In the genomic region with DNA sequence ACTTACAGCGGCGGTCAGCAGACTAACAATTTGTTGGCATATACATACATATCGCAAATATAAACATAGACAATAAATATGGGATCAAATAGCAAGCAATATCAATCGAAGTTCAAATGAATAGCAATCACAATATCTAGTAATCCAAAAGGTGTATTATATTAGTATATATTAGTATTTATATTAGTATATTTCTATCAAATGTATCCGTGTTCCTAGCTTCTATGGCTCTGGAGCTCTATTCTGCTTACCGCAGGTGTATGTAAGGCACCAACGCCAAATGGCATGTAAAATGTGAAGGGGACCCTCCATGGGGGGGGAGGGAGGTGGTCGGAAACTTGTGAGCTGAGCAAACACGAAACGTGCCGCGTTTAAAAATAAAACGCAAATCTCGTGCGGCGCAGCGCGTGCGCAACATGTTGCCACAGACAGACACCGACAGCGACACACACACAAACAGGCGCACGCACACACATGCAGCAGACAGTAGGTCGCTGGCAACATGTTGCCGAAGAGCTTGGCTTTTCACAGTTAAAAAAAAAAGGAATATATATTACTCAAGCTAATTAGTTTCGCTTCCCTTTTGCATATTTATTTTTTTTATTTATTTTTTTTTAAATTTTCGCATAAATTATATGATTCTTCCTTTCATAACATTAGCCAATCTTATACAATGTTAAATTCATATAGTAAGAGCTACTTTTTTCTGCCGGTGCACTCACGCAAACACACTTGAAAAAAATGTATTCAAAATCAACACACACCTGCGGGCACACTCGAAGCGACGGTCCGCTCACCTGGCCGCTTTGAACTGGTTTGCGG, we compare ENCODE assay signal across 1 fruit fly cellular context.
A peak's percentile ranks its signal among the peaks of the same experiment; 100 is the strongest.
TF ChIP-seq lines count a peak whose summit lies in the region.

No protein-coding gene starts in this region.

TF ChIP-seq in whole organism, embryonic, 481 proteins besides CTCF, POLR2A, EP300 and RAD21 (continued from another document and continues in another):
- TF ChIP-seq CG6272 (GFP tag; IDR thresholded peaks at IDR 0.05; lab: Robert Waterston, UW) (peak; percentile 63; the same call in 1 of the 2 replicates), az2 (GFP tag; optimal IDR thresholded peaks at IDR 0.05; lab: Kevin White, UChicago) (peak; percentile 36), fd3F (GFP tag; optimal IDR thresholded peaks at IDR 0.05; lab: Kevin White, UChicago) (peak; percentile 45), CG4360 (GFP tag; IDR thresholded peaks at IDR 0.05; lab: Robert Waterston, UW) (no peak), CG15269 (tag; optimal IDR thresholded peaks at IDR 0.05; lab: Kevin White, UChicago) (peak; percentile 68), CG7786 (GFP tag; optimal IDR thresholded peaks at IDR 0.05; lab: Kevin White, UChicago) (peak; percentile 13), trh (GFP tag; optimal IDR thresholded peaks at IDR 0.05; lab: Kevin White, UChicago) (no peak), Xbp1 (GFP tag; optimal IDR thresholded peaks at IDR 0.05; lab: Kevin White, UChicago) (peak; percentile 45), Tbp (GFP tag; optimal IDR thresholded peaks at IDR 0.05; lab: Kevin White, UChicago) (no peak), CG8281 (tag; optimal IDR thresholded peaks at IDR 0.05; lab: Kevin White, UChicago) (peak; percentile 24), CG34422 (GFP tag; IDR thresholded peaks at IDR 0.05; lab: Robert Waterston, UW) (peak; percentile 41; the same call in 1 of the 3 replicates), Hand (GFP tag; optimal IDR thresholded peaks at IDR 0.05; lab: Kevin White, UChicago) (no peak), Side (GFP tag; optimal IDR thresholded peaks at IDR 0.05; lab: Kevin White, UChicago) (no peak), aop (GFP tag; IDR thresholded peaks at IDR 0.05; lab: Robert Waterston, UW) (no peak), CG12391 (tag; optimal IDR thresholded peaks at IDR 0.05; lab: Kevin White, UChicago) (peak; percentile 63), Hr3 (GFP tag; optimal IDR thresholded peaks at IDR 0.05; lab: Kevin White, UChicago) (peak; percentile 65), Mrtf (GFP tag; IDR thresholded peaks at IDR 0.05; lab: Robert Waterston, UW) (peak; percentile 59; the same call in 1 of the 3 replicates), Myb (GFP tag; optimal IDR thresholded peaks at IDR 0.05; lab: Kevin White, UChicago) (no peak), pb (GFP tag; optimal IDR thresholded peaks at IDR 0.05; lab: Kevin White, UChicago) (no peak), so (GFP tag; IDR thresholded peaks at IDR 0.05; lab: Robert Waterston, UW) (peak; percentile 44; the same call in 2 of the 3 replicates), CG14860 (GFP tag; IDR thresholded peaks at IDR 0.05; lab: Robert Waterston, UW; ENCODE audit: partially characterized antibody) (no peak), onecut (GFP tag; IDR thresholded peaks at IDR 0.05; lab: Robert Waterston, UW) (peak; percentile 35), Lhr (GFP tag; optimal IDR thresholded peaks at IDR 0.05; lab: Kevin White, UChicago) (no peak), nerfin-2 (GFP tag; IDR thresholded peaks at IDR 0.05; lab: Robert Waterston, UW; ENCODE audit: partially characterized antibody) (no peak), E2f1 (GFP tag; IDR thresholded peaks at IDR 0.05; lab: Robert Waterston, UW) (peak; percentile 62), CG6854 (GFP tag; optimal IDR thresholded peaks at IDR 0.05; lab: Kevin White, UChicago) (no peak), disco-r (GFP tag; optimal IDR thresholded peaks at IDR 0.05; lab: Kevin White, UChicago) (no peak), Meics (GFP tag; optimal IDR thresholded peaks at IDR 0.05; lab: Kevin White, UChicago) (peak; percentile 67), kay (GFP tag; optimal IDR thresholded peaks at IDR 0.05; lab: Kevin White, UChicago) (peak; percentile 20), CG15479 (GFP tag; optimal IDR thresholded peaks at IDR 0.05; lab: Kevin White, UChicago) (no peak), org-1 (GFP tag; optimal IDR thresholded peaks at IDR 0.05; lab: Kevin White, UChicago) (peak; percentile 19), CG10462 (GFP tag; optimal IDR thresholded peaks at IDR 0.05; lab: Kevin White, UChicago) (no peak), Ptx1 (GFP tag; IDR thresholded peaks at IDR 0.05; lab: Robert Waterston, UW) (peak; percentile 80), C15 (GFP tag; IDR thresholded peaks at IDR 0.05; lab: Robert Waterston, UW) (no peak), PHDP (tag; optimal IDR thresholded peaks at IDR 0.05; lab: Kevin White, UChicago) (peak; percentile 67), Dref (GFP tag; IDR thresholded peaks at IDR 0.05; lab: Robert Waterston, UW) (no peak), CG5180 (GFP tag; optimal IDR thresholded peaks at IDR 0.05; lab: Kevin White, UChicago) (peak; percentile 47), toy (GFP tag; IDR thresholded peaks at IDR 0.05; lab: Robert Waterston, UW) (no peak), CG8478 (optimal IDR thresholded peaks at IDR 0.05; lab: Kevin White, UChicago) (no peak), wek (GFP tag; optimal IDR thresholded peaks at IDR 0.05; lab: Kevin White, UChicago) (no peak), CG7987 (GFP tag; optimal IDR thresholded peaks at IDR 0.05; lab: Kevin White, UChicago) (no peak), vfl (GFP tag; optimal IDR thresholded peaks at IDR 0.05; lab: Kevin White, UChicago) (no peak), CoRest (tag; optimal IDR thresholded peaks at IDR 0.05; lab: Kevin White, UChicago) (peak; percentile 48), CG14667 (GFP tag; IDR thresholded peaks at IDR 0.05; lab: Robert Waterston, UW) (peak; percentile 55), Med (GFP tag; lab: Kevin White, UChicago) (peak; percentile 69), lmd (GFP tag; IDR thresholded peaks at IDR 0.05; lab: Robert Waterston, UW) (peak; percentile 73), CG31365 (tag; optimal IDR thresholded peaks at IDR 0.05; lab: Kevin White, UChicago) (no peak), hbn (GFP tag; IDR thresholded peaks at IDR 0.05; lab: Robert Waterston, UW; ENCODE audit: partially characterized antibody) (no peak), croc (GFP tag; conservative IDR thresholded peaks at IDR 0.05; lab: Robert Waterston, UW) (peak; percentile 53; the same call in 2 of the 3 replicates), CG8089 (GFP tag; optimal IDR thresholded peaks at IDR 0.05; lab: Kevin White, UChicago) (no peak), pzg (GFP tag; optimal IDR thresholded peaks at IDR 0.05; lab: Kevin White, UChicago) (no peak), slbo (GFP tag; IDR thresholded peaks at IDR 0.05; lab: Robert Waterston, UW) (peak; percentile 68), Fer2 (tag; optimal IDR thresholded peaks at IDR 0.05; lab: Kevin White, UChicago) (peak; percentile 27), bcd (GFP tag; optimal IDR thresholded peaks at IDR 0.05; lab: Kevin White, UChicago) (peak; percentile 67), sna (GFP tag; IDR thresholded peaks at IDR 0.05; lab: Robert Waterston, UW; ENCODE audit: partially characterized antibody) (no peak), sr (GFP tag; IDR thresholded peaks at IDR 0.05; lab: Robert Waterston, UW) (no peak), sc (optimal IDR thresholded peaks at IDR 0.05; lab: Kevin White, UChicago) (no peak), sc (GFP tag; optimal IDR thresholded peaks at IDR 0.05; lab: Kevin White, UChicago) (peak; percentile 17), CG7928 (GFP tag; optimal IDR thresholded peaks at IDR 0.05; lab: Kevin White, UChicago) (peak; percentile 11), CG4730 (GFP tag; IDR thresholded peaks at IDR 0.05; lab: Robert Waterston, UW) (peak; percentile 66), Sox100B (GFP tag; optimal IDR thresholded peaks at IDR 0.05; lab: Kevin White, UChicago) (peak; percentile 70), seq (GFP tag; IDR thresholded peaks at IDR 0.05; lab: Robert Waterston, UW) (peak; percentile 32; the same call in 1 of the 2 replicates), CG4617 (GFP tag; optimal IDR thresholded peaks at IDR 0.05; lab: Kevin White, UChicago; ENCODE audit: borderline replicate concordance) (no peak), CG3407 (GFP tag; optimal IDR thresholded peaks at IDR 0.05; lab: Kevin White, UChicago) (peak; percentile 37), CG14965 (GFP tag; optimal IDR thresholded peaks at IDR 0.05; lab: Kevin White, UChicago; ENCODE audit: borderline replicate concordance) (no peak), Taf1 (GFP tag; IDR thresholded peaks at IDR 0.05; lab: Robert Waterston, UW) (peak; percentile 9; the same call in 1 of the 2 replicates), ac (GFP tag; optimal IDR thresholded peaks at IDR 0.05; lab: Kevin White, UChicago) (no peak), inv (GFP tag; IDR thresholded peaks at IDR 0.05; lab: Robert Waterston, UW; ENCODE audit: partially characterized antibody) (no peak), CG17186 (GFP tag; optimal IDR thresholded peaks at IDR 0.05; lab: Kevin White, UChicago) (no peak), GATAe (GFP tag; conservative IDR thresholded peaks at IDR 0.05; lab: Robert Waterston, UW) (no peak), lola (GFP tag; optimal IDR thresholded peaks at IDR 0.05; lab: Kevin White, UChicago) (peak in 1 of 3 experiments; percentile 25), ham (GFP tag; IDR thresholded peaks at IDR 0.05; lab: Robert Waterston, UW) (no peak), CG6765 (GFP tag; optimal IDR thresholded peaks at IDR 0.05; lab: Kevin White, UChicago) (no peak), CG1792 (GFP tag; optimal IDR thresholded peaks at IDR 0.05; lab: Kevin White, UChicago) (no peak), run (tag; optimal IDR thresholded peaks at IDR 0.05; lab: Kevin White, UChicago) (peak; percentile 30), Sry-δ (GFP tag; optimal IDR thresholded peaks at IDR 0.05; lab: Kevin White, UChicago) (no peak), CG31441 (GFP tag; IDR thresholded peaks at IDR 0.05; lab: Robert Waterston, UW) (peak; percentile 79), CG6791 (GFP tag; IDR thresholded peaks at IDR 0.05; lab: Robert Waterston, UW; ENCODE audit: partially characterized antibody) (no peak), dimm (GFP tag; IDR thresholded peaks at IDR 0.05; lab: Robert Waterston, UW) (no peak), crc (GFP tag; optimal IDR thresholded peaks at IDR 0.05; lab: Kevin White, UChicago) (peak; percentile 2), zfh2 (GFP tag; optimal IDR thresholded peaks at IDR 0.05; lab: Kevin White, UChicago) (no peak), prd (optimal IDR thresholded peaks at IDR 0.05; lab: Kevin White, UChicago) (no peak), prd (GFP tag; IDR thresholded peaks at IDR 0.05; lab: Robert Waterston, UW) (peak; percentile 71), CG12104 (GFP tag; optimal IDR thresholded peaks at IDR 0.05; lab: Kevin White, UChicago) (peak; percentile 50), pros (GFP tag; optimal IDR thresholded peaks at IDR 0.05; lab: Kevin White, UChicago) (no peak), cwo (GFP tag; optimal IDR thresholded peaks at IDR 0.05; lab: Kevin White, UChicago) (peak; percentile 99), dan (GFP tag; IDR thresholded peaks at IDR 0.05; lab: Robert Waterston, UW) (no peak), z (GFP tag; IDR thresholded peaks at IDR 0.05; lab: Robert Waterston, UW) (no peak), CG13624 (GFP tag; optimal IDR thresholded peaks at IDR 0.05; lab: Kevin White, UChicago) (no peak), D19B (GFP tag; optimal IDR thresholded peaks at IDR 0.05; lab: Kevin White, UChicago) (peak; percentile 14), Rx (GFP tag; IDR thresholded peaks at IDR 0.05; lab: Robert Waterston, UW) (0 out of 2 replicates have a peak, but pooled peaks have one; percentile 30), CG1603 (tag; optimal IDR thresholded peaks at IDR 0.05; lab: Kevin White, UChicago) (peak; percentile 2), CG11504 (tag; optimal IDR thresholded peaks at IDR 0.05; lab: Kevin White, UChicago) (peak; percentile 100), Xrp1 (GFP tag; IDR thresholded peaks at IDR 0.05; lab: Robert Waterston, UW) (peak; percentile 76), CG30020 (tag; optimal IDR thresholded peaks at IDR 0.05; lab: Kevin White, UChicago) (no peak), HLH4C (GFP tag; IDR thresholded peaks at IDR 0.05; lab: Robert Waterston, UW; ENCODE audit: partially characterized antibody) (no peak), gcm (GFP tag; optimal IDR thresholded peaks at IDR 0.05; lab: Kevin White, UChicago) (peak; percentile 34), Stat92E (GFP tag; optimal IDR thresholded peaks at IDR 0.05; lab: Kevin White, UChicago) (no peak), grn (GFP tag; optimal IDR thresholded peaks at IDR 0.05; lab: Kevin White, UChicago) (no peak), CG18764 (GFP tag; optimal IDR thresholded peaks at IDR 0.05; lab: Kevin White, UChicago) (peak; percentile 46), fd96Cb (tag; optimal IDR thresholded peaks at IDR 0.05; lab: Kevin White, UChicago) (peak; percentile 68), Trl (optimal IDR thresholded peaks at IDR 0.05; lab: Kevin White, UChicago) (no peak), Trl (GFP tag; optimal IDR thresholded peaks at IDR 0.05; lab: Kevin White, UChicago) (peak; percentile 24), Bteb2 (GFP tag; optimal IDR thresholded peaks at IDR 0.05; lab: Kevin White, UChicago) (no peak), tgo (GFP tag; IDR thresholded peaks at IDR 0.05; lab: Robert Waterston, UW) (peak; percentile 74), sug (tag; optimal IDR thresholded peaks at IDR 0.05; lab: Kevin White, UChicago) (peak; percentile 37), CG7556 (GFP tag; optimal IDR thresholded peaks at IDR 0.05; lab: Kevin White, UChicago) (peak; percentile 72), ems (GFP tag; optimal IDR thresholded peaks at IDR 0.05; lab: Kevin White, UChicago) (no peak), Scr (GFP tag; IDR thresholded peaks at IDR 0.05; lab: Robert Waterston, UW; ENCODE audit: partially characterized antibody) (no peak), Dip2 (GFP tag; IDR thresholded peaks at IDR 0.05; lab: Robert Waterston, UW) (no peak), ase (GFP tag; IDR thresholded peaks at IDR 0.05; lab: Robert Waterston, UW) (peak; percentile 60; the same call in 1 of the 3 replicates), ap (GFP tag; IDR thresholded peaks at IDR 0.05; lab: Robert Waterston, UW) (peak; percentile 48), sima (GFP tag; optimal IDR thresholded peaks at IDR 0.05; lab: Kevin White, UChicago) (no peak), mirr (GFP tag; optimal IDR thresholded peaks at IDR 0.05; lab: Kevin White, UChicago) (no peak), CG10147 (GFP tag; optimal IDR thresholded peaks at IDR 0.05; lab: Kevin White, UChicago) (peak; percentile 50), tap (tag; optimal IDR thresholded peaks at IDR 0.05; lab: Kevin White, UChicago) (peak; percentile 37), CG14710 (tag; optimal IDR thresholded peaks at IDR 0.05; lab: Kevin White, UChicago) (peak; percentile 49), kni (GFP tag; optimal IDR thresholded peaks at IDR 0.05; lab: Kevin White, UChicago) (no peak), CG5953 (GFP tag; IDR thresholded peaks at IDR 0.05; lab: Robert Waterston, UW) (peak; percentile 63; the same call in 1 of the 2 replicates), YL-1 (GFP tag; optimal IDR thresholded peaks at IDR 0.05; lab: Kevin White, UChicago) (no peak), pita (GFP tag; optimal IDR thresholded peaks at IDR 0.05; lab: Kevin White, UChicago) (no peak), CG17612 (GFP tag; IDR thresholded peaks at IDR 0.05; lab: Robert Waterston, UW) (no peak), CG18011 (GFP tag; optimal IDR thresholded peaks at IDR 0.05; lab: Kevin White, UChicago) (no peak)
